Worm (Caenorhabditis elegans) whole organism, early embryonic: ENCODE results near the gene F38B6.4.

Experiments used
- B0310.2 ChIP-seq: sonication (generic microtip); optimal IDR thresholded peaks from 2 replicates; lab custom pipeline; 2016; ENCODE audit warnings: mild to moderate bottlenecking, missing genetic modification characterization, missing compliant biosample characterization
- F13C5.2 ChIP-seq: sonication (generic microtip); optimal IDR thresholded peaks from 2 replicates; lab custom pipeline; 2017; ENCODE audit warnings: mild to moderate bottlenecking, missing genetic modification characterization, inconsistent platforms, missing compliant biosample characterization
- aly-1 ChIP-seq: sonication (generic microtip); optimal IDR thresholded peaks from 2 replicates; lab custom pipeline; 2016; ENCODE audit warnings: missing genetic modification characterization, missing compliant biosample characterization
- ama-1 ChIP-seq: fragments of 150-350 bp; optimal IDR thresholded peaks from 2 replicates; lab custom pipeline; 2014
- ceh-13 ChIP-seq: fragments of 200-800 bp; sonication (Bioruptor generic); optimal IDR thresholded peaks from 2 replicates; lab custom pipeline; 2018; ENCODE audit warnings: mild to moderate bottlenecking, missing genetic modification characterization, missing compliant biosample characterization
- flt-1 ChIP-seq: fragments of 200-800 bp; sonication (Bioruptor generic); IDR thresholded peaks from 2 replicates; pipeline ENCODE4 v1.3.6; 2022; ENCODE audit warnings: missing genetic modification characterization, missing compliant biosample characterization
- hmbx-1 ChIP-seq: sonication (generic microtip); optimal IDR thresholded peaks from 2 replicates; lab custom pipeline; 2016; ENCODE audit warnings: mild to moderate bottlenecking, missing genetic modification characterization, missing compliant biosample characterization
- hmg-4 ChIP-seq: fragments of 200-800 bp; sonication (Bioruptor generic); optimal IDR thresholded peaks from 2 replicates; lab custom pipeline; 2018; ENCODE audit warnings: mild to moderate bottlenecking, missing genetic modification characterization, missing compliant biosample characterization
- hnd-1 ChIP-seq: sonication (generic microtip); optimal IDR thresholded peaks from 2 replicates; lab custom pipeline; 2016; ENCODE audit warnings: missing genetic modification characterization, missing compliant biosample characterization
- scrt-1 ChIP-seq: fragments of 200-800 bp; sonication (Bioruptor generic); IDR thresholded peaks from 2 replicates; pipeline ENCODE4 v1.3.6; 2022; ENCODE audit warnings: missing genetic modification characterization, missing compliant biosample characterization
- sea-1 ChIP-seq: fragments of 200-800 bp; sonication (Bioruptor generic); conservative IDR thresholded peaks from 2 replicates; pipeline ENCODE4 v1.3.6; 2022; ENCODE audit warnings: missing genetic modification characterization, missing compliant biosample characterization
- tbx-11 ChIP-seq: fragments of 200-800 bp; sonication (Bioruptor generic); IDR thresholded peaks from 2 replicates; pipeline ENCODE4 v1.3.6; 2022; ENCODE audit warnings: missing genetic modification characterization, missing compliant biosample characterization
- tra-4 ChIP-seq: sonication (generic microtip); optimal IDR thresholded peaks from 2 replicates; lab custom pipeline; 2017; ENCODE audit warnings: missing genetic modification characterization, missing compliant biosample characterization

ce11 chrX:6640570-6641199 is 34.0 kb upstream of the F38B6.4 start, which contains the start of gene nhr-120:
- no peak for TF ChIP-seq hnd-1 (tag; lab: Kevin White, UChicago)
- no peak for TF ChIP-seq flt-1 (GFP tag; lab: Robert Waterston, UW)
- TF ChIP-seq sea-1 (GFP tag; lab: Robert Waterston, UW), result no peak
- TF ChIP-seq aly-1 (tag; lab: Kevin White, UChicago), result no peak
- no peak for TF ChIP-seq scrt-1 (GFP tag; lab: Robert Waterston, UW)
- TF ChIP-seq ama-1 (lab: Kevin White, UChicago), result no peak
- no peak for TF ChIP-seq tra-4 (tag; lab: Kevin White, UChicago)
- TF ChIP-seq F13C5.2 (tag; lab: Kevin White, UChicago), result no peak
- TF ChIP-seq ceh-13 (GFP tag; lab: Kevin White, UChicago), result no peak
- TF ChIP-seq tbx-11 (GFP tag; lab: Robert Waterston, UW), result no peak
- no peak for TF ChIP-seq hmbx-1 (tag; lab: Kevin White, UChicago)
- no peak for TF ChIP-seq hmg-4
- TF ChIP-seq B0310.2 (tag; lab: Kevin White, UChicago), result no peak
